Worm (Caenorhabditis elegans) whole organism, young adult: Measurements from ENCODE around the gene F49F1.7.

ENCODE experiments used
- B0336.3 ChIP-seq: fragments of 200-800 bp; sonication (Bioruptor generic); IDR thresholded peaks from 2 replicates; pipeline ENCODE4 v1.3.6; 2022; ENCODE audit warnings: missing genetic modification characterization, missing compliant biosample characterization
- D2030.7 ChIP-seq: fragments of 200-800 bp; sonication (Bioruptor generic); IDR thresholded peaks from 2 replicates; pipeline ENCODE4 v1.3.6; 2022; ENCODE audit warnings: missing genetic modification reagents, missing genetic modification characterization, missing compliant biosample characterization
- F10E7.11 ChIP-seq: sonication (generic microtip); optimal IDR thresholded peaks from 2 replicates; lab custom pipeline; 2017; ENCODE audit warnings: mild to moderate bottlenecking, missing genetic modification characterization, moderate library complexity, missing compliant biosample characterization
- F37B4.10 ChIP-seq: fragments of 200-800 bp; sonication (Bioruptor generic); IDR thresholded peaks from 2 replicates; pipeline ENCODE4 v1.3.6; 2022; ENCODE audit warnings: missing genetic modification characterization, missing compliant biosample characterization
- F52B5.7 ChIP-seq: sonication (generic microtip); optimal IDR thresholded peaks from 2 replicates; lab custom pipeline; 2016; ENCODE audit warnings: mild to moderate bottlenecking, missing genetic modification characterization, missing compliant biosample characterization
- T07F8.4 ChIP-seq: sonication (generic microtip); optimal IDR thresholded peaks from 2 replicates; lab custom pipeline; 2016; ENCODE audit warnings: mild to moderate bottlenecking, missing genetic modification characterization, moderate library complexity, missing compliant biosample characterization
- Y53F4B.3 ChIP-seq: fragments of 200-800 bp; sonication (Bioruptor generic); IDR thresholded peaks from 2 replicates; pipeline ENCODE4 v1.3.6; 2022; ENCODE audit warnings: missing genetic modification reagents, missing genetic modification characterization, missing compliant biosample characterization
- Y56A3A.18 ChIP-seq: fragments of 200-800 bp; sonication (Bioruptor generic); IDR thresholded peaks from 2 replicates; pipeline ENCODE4 v1.3.6; 2022; ENCODE audit warnings: missing genetic modification reagents, missing genetic modification characterization, missing compliant biosample characterization
- Y67H2A.10 ChIP-seq: fragments of 200-800 bp; sonication (Bioruptor generic); conservative IDR thresholded peaks from 2 replicates; pipeline ENCODE4 v1.3.6; 2022; ENCODE audit warnings: missing genetic modification reagents, missing genetic modification characterization, missing compliant biosample characterization
- aptf-2 ChIP-seq: fragments of 200-800 bp; sonication (Bioruptor generic); conservative IDR thresholded peaks from 2 replicates; pipeline ENCODE4 v1.3.6; 2022; ENCODE audit warnings: missing genetic modification reagents, missing genetic modification characterization, missing compliant biosample characterization
- athp-1 ChIP-seq: sonication (generic microtip); optimal IDR thresholded peaks from 2 replicates; lab custom pipeline; 2017; ENCODE audit warnings: mild to moderate bottlenecking, missing genetic modification characterization, missing compliant biosample characterization
- attf-5 ChIP-seq: fragments of 200-800 bp; sonication (Bioruptor generic); optimal IDR thresholded peaks from 2 replicates; lab custom pipeline; 2018; ENCODE audit warnings: mild to moderate bottlenecking, missing genetic modification characterization, missing compliant biosample characterization
- cebp-2 ChIP-seq: fragments of 200-800 bp; sonication (Bioruptor generic); IDR thresholded peaks from 2 replicates; pipeline ENCODE4 v1.3.6; 2022; ENCODE audit warnings: missing genetic modification characterization, missing compliant biosample characterization
- ceh-40 ChIP-seq: fragments of 200-800 bp; sonication (Bioruptor generic); IDR thresholded peaks from 2 replicates; pipeline ENCODE4 v1.3.6; 2022; ENCODE audit warnings: missing genetic modification characterization, missing compliant biosample characterization
- ceh-58 ChIP-seq: fragments of 200-800 bp; sonication (Bioruptor generic); IDR thresholded peaks from 2 replicates; pipeline ENCODE4 v1.3.6; 2022; ENCODE audit warnings: missing genetic modification characterization, missing compliant biosample characterization
- die-1 ChIP-seq: sonication (generic microtip); optimal IDR thresholded peaks from 2 replicates; lab custom pipeline; 2016; ENCODE audit warnings: missing genotype, mild to moderate bottlenecking, missing genetic modification characterization, missing compliant biosample characterization
- egl-18 ChIP-seq: fragments of 200-800 bp; sonication (Bioruptor generic); IDR thresholded peaks from 2 replicates; pipeline ENCODE4 v1.3.6; 2022; ENCODE audit warnings: missing genetic modification reagents, missing genetic modification characterization, missing compliant biosample characterization
- egrh-3 ChIP-seq: fragments of 200-800 bp; sonication (Bioruptor generic); IDR thresholded peaks from 2 replicates; pipeline ENCODE4 v1.3.6; 2022; ENCODE audit warnings: missing genetic modification reagents, missing genetic modification characterization, missing compliant biosample characterization
- hmg-1.2 ChIP-seq: fragments of 200-800 bp; sonication (Bioruptor generic); IDR thresholded peaks from 2 replicates; pipeline ENCODE4 v1.3.6; 2022; ENCODE audit warnings: missing genetic modification reagents, missing genetic modification characterization, missing compliant biosample characterization
- hrde-1 ChIP-seq: sonication (generic microtip); optimal IDR thresholded peaks from 2 replicates; lab custom pipeline; 2016; ENCODE audit warnings: missing genetic modification characterization, mild to moderate bottlenecking, missing compliant biosample characterization, moderate library complexity, missing genotype, missing genetic modification reagents, borderline replicate concordance
- hsf-1 ChIP-seq: fragments of 200-800 bp; sonication (Bioruptor generic); IDR thresholded peaks from 2 replicates; pipeline ENCODE4 v1.3.6; 2022; ENCODE audit warnings: missing genetic modification reagents, missing genetic modification characterization, missing compliant biosample characterization
- lin-26 ChIP-seq: fragments of 200-800 bp; sonication (Bioruptor generic); IDR thresholded peaks from 2 replicates; pipeline ENCODE4 v1.3.6; 2022; ENCODE audit warnings: missing genetic modification reagents, missing genetic modification characterization, missing compliant biosample characterization
- madf-6 ChIP-seq: fragments of 200-800 bp; sonication (Bioruptor generic); IDR thresholded peaks from 2 replicates; pipeline ENCODE4 v1.3.6; 2022; ENCODE audit warnings: missing genetic modification reagents, missing genetic modification characterization, missing compliant biosample characterization
- madf-8 ChIP-seq: fragments of 200-800 bp; sonication (Bioruptor generic); conservative IDR thresholded peaks from 2 replicates; pipeline ENCODE4 v1.3.6; 2022; ENCODE audit warnings: missing genetic modification reagents, missing genetic modification characterization, missing compliant biosample characterization
- mcd-1 ChIP-seq: fragments of 200-800 bp; sonication (Bioruptor generic); IDR thresholded peaks from 2 replicates; pipeline ENCODE4 v1.3.6; 2022; ENCODE audit warnings: missing genetic modification reagents, missing genetic modification characterization, missing compliant biosample characterization
- mel-28 ChIP-seq: sonication (generic microtip); optimal IDR thresholded peaks from 2 replicates; lab custom pipeline; 2016; ENCODE audit warnings: borderline replicate concordance, mild to moderate bottlenecking, missing genetic modification characterization, missing compliant biosample characterization
- nfya-2 ChIP-seq: fragments of 200-800 bp; sonication (Bioruptor generic); IDR thresholded peaks from 2 replicates; pipeline ENCODE4 v1.3.6; 2022; ENCODE audit warnings: missing genetic modification reagents, missing genetic modification characterization, missing compliant biosample characterization
- nhr-179 ChIP-seq: sonication (generic microtip); optimal IDR thresholded peaks from 2 replicates; lab custom pipeline; 2016; ENCODE audit warnings: mild to moderate bottlenecking, missing genetic modification characterization, missing compliant biosample characterization
- nhr-27 ChIP-seq: fragments of 200-800 bp; sonication (Bioruptor generic); optimal IDR thresholded peaks from 2 replicates; lab custom pipeline; 2018; ENCODE audit warnings: mild to moderate bottlenecking, missing genetic modification characterization, moderate library complexity, missing compliant biosample characterization
- nhr-80 ChIP-seq: sonication (generic microtip); optimal IDR thresholded peaks from 2 replicates; lab custom pipeline; 2016; ENCODE audit warnings: missing genetic modification characterization, missing compliant biosample characterization
- pbrm-1 ChIP-seq: fragments of 200-800 bp; sonication (Bioruptor generic); IDR thresholded peaks from 2 replicates; pipeline ENCODE4 v1.3.6; 2022; ENCODE audit warnings: missing genetic modification reagents, missing genetic modification characterization, missing compliant biosample characterization
- sptf-2 ChIP-seq: fragments of 200-800 bp; sonication (Bioruptor generic); optimal IDR thresholded peaks from 2 replicates; lab custom pipeline; 2018; ENCODE audit warnings: mild to moderate bottlenecking, missing genetic modification characterization, missing compliant biosample characterization
- xnd-1 ChIP-seq: sonication (generic microtip); optimal IDR thresholded peaks from 2 replicates; lab custom pipeline; 2016; ENCODE audit warnings: missing genotype, missing genetic modification reagents, missing genetic modification characterization, missing compliant biosample characterization
- ztf-22 ChIP-seq: fragments of 200-800 bp; sonication (Bioruptor generic); optimal IDR thresholded peaks from 2 replicates; lab custom pipeline; 2018; ENCODE audit warnings: mild to moderate bottlenecking, missing genetic modification characterization, moderate library complexity, missing compliant biosample characterization
- ztf-3 ChIP-seq: fragments of 200-800 bp; sonication (Bioruptor generic); optimal IDR thresholded peaks from 2 replicates; lab custom pipeline; 2018; ENCODE audit warnings: mild to moderate bottlenecking, missing genetic modification characterization, missing compliant biosample characterization
- ztf-6 ChIP-seq: fragments of 200-800 bp; sonication (Bioruptor generic); IDR thresholded peaks from 2 replicates; pipeline ENCODE4 v1.3.6; 2022; ENCODE audit warnings: missing genetic modification reagents, missing genetic modification characterization, missing compliant biosample characterization

Gene F49F1.7

ce11 chrIV:4135744-4136143 lies 10.2 kb upstream of the F49F1.7 start, which contains the start of gene F49F1.17:
Gene F49F1.17, minus strand, starts transcription at chrIV:4135844.
- TF ChIP-seq hrde-1 (tag; lab: Kevin White, UChicago) (no peak), egrh-3 (no peak), B0336.3 (GFP tag; lab: Robert Waterston, UW) (no peak), nhr-80 (tag; lab: Kevin White, UChicago) (no peak), F37B4.10 (GFP tag; lab: Robert Waterston, UW) (no peak), ceh-58 (GFP tag; lab: Robert Waterston, UW) (no peak), hsf-1 (GFP tag; lab: Robert Waterston, UW) (no peak), Y56A3A.18 (no peak), attf-5 (GFP tag; lab: Kevin White, UChicago) (no peak), lin-26 (GFP tag; lab: Robert Waterston, UW) (no peak), sptf-2 (GFP tag; lab: Kevin White, UChicago) (no peak), mcd-1 (GFP tag; lab: Robert Waterston, UW) (no peak), aptf-2 (no peak), pbrm-1 (GFP tag; lab: Robert Waterston, UW) (no peak)

ce11 chrIV:4123083-4123482 lies 2.5 kb downstream of the F49F1.7 start, which contains the start of gene mul-1:
Gene mul-1, minus strand, starts transcription at chrIV:4123166.
- TF ChIP-seq ztf-3 (GFP tag; lab: Kevin White, UChicago) = no peak
- TF ChIP-seq madf-8 = no peak
- no peak for TF ChIP-seq nfya-2 (GFP tag; lab: Robert Waterston, UW)
- TF ChIP-seq nhr-80 (tag; lab: Kevin White, UChicago) = peak; percentile 46
- TF ChIP-seq ztf-22 (GFP tag; lab: Kevin White, UChicago) = no peak

ce11 chrIV:4121055-4121454 lies 4.5 kb downstream of the F49F1.7 start:
- TF ChIP-seq nfya-2 (GFP tag; lab: Robert Waterston, UW) (no peak), egl-18 (no peak), ztf-6 (GFP tag; lab: Robert Waterston, UW) (no peak), nhr-80 (tag; lab: Kevin White, UChicago) (peak; percentile 19)

- TF ChIP-seq Y53F4B.3 (GFP tag; lab: Robert Waterston, UW) = no peak
- TF ChIP-seq Y67H2A.10 = no peak
- TF ChIP-seq mel-28 = no peak
- TF ChIP-seq B0336.3 (GFP tag; lab: Robert Waterston, UW) = no peak
- no peak for TF ChIP-seq F52B5.7 (tag; lab: Kevin White, UChicago)
- TF ChIP-seq D2030.7 (GFP tag; lab: Robert Waterston, UW) = no peak
- TF ChIP-seq nhr-179 (tag; lab: Kevin White, UChicago) = no peak
- no peak for TF ChIP-seq T07F8.4 (tag; lab: Kevin White, UChicago)
- TF ChIP-seq F10E7.11 (tag; lab: Kevin White, UChicago) = no peak
- no peak for TF ChIP-seq nhr-27 (tag; lab: Kevin White, UChicago)
- no peak for TF ChIP-seq athp-1
- TF ChIP-seq lin-26 (GFP tag; lab: Robert Waterston, UW) = no peak
- no peak for TF ChIP-seq ceh-40 (GFP tag; lab: Robert Waterston, UW)
- TF ChIP-seq cebp-2 (GFP tag; lab: Robert Waterston, UW) = no peak
- no peak for TF ChIP-seq die-1 (tag; lab: Kevin White, UChicago)
- no peak for TF ChIP-seq sptf-2 (GFP tag; lab: Kevin White, UChicago)
- no peak for TF ChIP-seq xnd-1
- no peak for TF ChIP-seq madf-6 (GFP tag; lab: Robert Waterston, UW)
- TF ChIP-seq hmg-1.2 = no peak
- no peak for TF ChIP-seq F37B4.10 (GFP tag; lab: Robert Waterston, UW)
- TF ChIP-seq, all 124 proteins: peak for 0
These were observed 5.3 kb downstream of the F49F1.7 start, which contains the start of gene F49F1.5 for ce11 chrIV:4120263-4120662. Gene F49F1.5, minus strand, starts transcription at chrIV:4120415.
